Worm (Caenorhabditis elegans) whole organism, L2 larva: ENCODE data around the gene ugt-6.

Source experiments
- F13H6.1 ChIP-seq: sonication (generic microtip); optimal IDR thresholded peaks from 2 replicates; lab custom pipeline; 2016; ENCODE audit warnings: missing genetic modification characterization, missing compliant biosample characterization
- Y55F3AM.14 ChIP-seq: fragments of 200-800 bp; sonication (Bioruptor generic); optimal IDR thresholded peaks from 2 replicates; lab custom pipeline; 2018; ENCODE audit warnings: mild to moderate bottlenecking, missing genetic modification characterization, missing compliant biosample characterization
- alr-1 ChIP-seq: fragments of 150-350 bp; optimal IDR thresholded peaks from 2 replicates; lab custom pipeline; 2014; ENCODE audit warnings: missing biosample characterization, missing genetic modification characterization
- aly-2 ChIP-seq: fragments of 150-350 bp; optimal IDR thresholded peaks from 2 replicates; lab custom pipeline; 2014; ENCODE audit warnings: missing biosample characterization, missing genetic modification characterization
- ama-1 ChIP-seq: fragments of 150-350 bp; optimal IDR thresholded peaks from 2 replicates; lab custom pipeline; 2018; ENCODE audit warnings: inconsistent platforms
- blmp-1 ChIP-seq: sonication (generic microtip); optimal IDR thresholded peaks from 2 replicates; lab custom pipeline; 2017; ENCODE audit warnings: missing genetic modification characterization, mild to moderate bottlenecking, missing compliant biosample characterization, antibody characterized with exemption, moderate library complexity; ENCODE audit not compliant: insufficient read depth
- ceh-16 ChIP-seq: fragments of 150-350 bp; optimal IDR thresholded peaks from 2 replicates; lab custom pipeline; 2014; ENCODE audit warnings: missing biosample characterization, missing genetic modification characterization
- crh-2 ChIP-seq: sonication (generic microtip); optimal IDR thresholded peaks from 2 replicates; lab custom pipeline; 2017; ENCODE audit warnings: missing biosample characterization, missing genetic modification characterization
- dmd-4 ChIP-seq: sonication (generic microtip); optimal IDR thresholded peaks from 2 replicates; lab custom pipeline; 2017; ENCODE audit warnings: missing biosample characterization, missing genetic modification characterization
- lin-11 ChIP-seq: fragments of 150-350 bp; sonication (generic microtip); optimal IDR thresholded peaks from 2 replicates; lab custom pipeline; 2014; ENCODE audit warnings: missing biosample characterization, missing genetic modification characterization, inconsistent platforms, mixed read lengths
- mbf-1 ChIP-seq: sonication (generic microtip); optimal IDR thresholded peaks from 2 replicates; lab custom pipeline; 2017; ENCODE audit warnings: missing biosample characterization, missing genetic modification characterization
- nhr-10 ChIP-seq: sonication (generic microtip); optimal IDR thresholded peaks from 2 replicates; lab custom pipeline; 2017; ENCODE audit warnings: missing biosample characterization, missing genetic modification characterization
- nhr-11 ChIP-seq: fragments of 150-350 bp; optimal IDR thresholded peaks from 2 replicates; lab custom pipeline; 2014; ENCODE audit warnings: missing biosample characterization, missing genetic modification characterization
- nhr-23 ChIP-seq: fragments of 150-350 bp; optimal IDR thresholded peaks from 2 replicates; lab custom pipeline; 2014; ENCODE audit warnings: missing biosample characterization, missing genetic modification reagents, missing genetic modification characterization
- nhr-237 ChIP-seq: fragments of 150-350 bp; optimal IDR thresholded peaks from 2 replicates; lab custom pipeline; 2014; ENCODE audit warnings: missing biosample characterization, missing genetic modification characterization
- sem-4 ChIP-seq: fragments of 150-350 bp; optimal IDR thresholded peaks from 2 replicates; lab custom pipeline; 2014; ENCODE audit warnings: missing biosample characterization, missing genetic modification reagents, missing genetic modification characterization
- skn-1 ChIP-seq: sonication (generic microtip); optimal IDR thresholded peaks from 2 replicates; lab custom pipeline; 2017; ENCODE audit warnings: missing biosample characterization, missing genetic modification characterization
- snpc-4 ChIP-seq: fragments of 150-350 bp; optimal IDR thresholded peaks from 2 replicates; lab custom pipeline; 2014; ENCODE audit warnings: missing biosample characterization, missing genetic modification characterization
- unc-39 ChIP-seq: fragments of 150-350 bp; optimal IDR thresholded peaks from 2 replicates; lab custom pipeline; 2014; ENCODE audit warnings: missing biosample characterization, missing genetic modification characterization
- zag-1 ChIP-seq: fragments of 150-350 bp; optimal IDR thresholded peaks from 2 replicates; lab custom pipeline; 2014; ENCODE audit warnings: missing biosample characterization, missing genetic modification characterization
- ztf-1 ChIP-seq: fragments of 200-800 bp; sonication (Bioruptor generic); conservative IDR thresholded peaks from 2 replicates; pipeline ENCODE4 v1.3.6; 2022; ENCODE audit warnings: missing genetic modification characterization, missing compliant biosample characterization
- ztf-11 ChIP-seq: sonication (generic microtip); optimal IDR thresholded peaks from 2 replicates; lab custom pipeline; 2017; ENCODE audit warnings: missing biosample characterization, missing genetic modification characterization

Gene ugt-6

DNA sequence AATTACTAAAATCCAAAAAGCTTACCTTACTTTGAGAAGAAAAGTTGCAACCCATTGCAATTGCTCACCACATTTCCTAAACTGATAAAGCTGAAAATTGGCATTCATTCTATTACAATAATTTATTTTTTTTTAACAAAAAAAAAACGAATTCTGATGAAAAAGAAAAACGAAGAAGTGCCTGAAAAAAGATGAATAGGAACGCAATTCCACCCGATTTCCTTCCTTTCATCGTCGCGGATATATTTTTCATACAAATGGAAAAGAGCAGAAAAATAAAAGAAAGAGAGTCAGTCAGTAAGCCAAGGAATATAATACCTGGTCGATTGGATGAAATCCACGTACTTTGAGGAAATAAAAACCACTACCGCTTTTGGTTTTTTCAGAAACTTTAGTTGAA is 43.2 kb downstream of the ugt-6 start, which contains the start of gene gpa-13:
TSS of gene gpa-13 (minus strand) at position 101 of the 400 bp plus-strand sequence.
- no peak for TF ChIP-seq blmp-1 (tag; lab: Kevin White, UChicago)
- no peak for TF ChIP-seq sem-4 (tag; lab: Kevin White, UChicago)
- TF ChIP-seq ztf-1 (GFP tag; lab: Robert Waterston, UW) = no peak
- no peak for TF ChIP-seq zag-1
- TF ChIP-seq ceh-16 (tag; lab: Kevin White, UChicago) = no peak
- no peak for TF ChIP-seq lin-11
- TF ChIP-seq nhr-11 = no peak
- no peak for TF ChIP-seq ama-1 (lab: Kevin White, UChicago)
- TF ChIP-seq aly-2 (tag; lab: Kevin White, UChicago) = no peak
- TF ChIP-seq mbf-1 (tag; lab: Kevin White, UChicago) = no peak
- TF ChIP-seq F13H6.1 = no peak
- TF ChIP-seq unc-39 = no peak
- no peak for TF ChIP-seq skn-1
- no peak for TF ChIP-seq Y55F3AM.14 (GFP tag; lab: Kevin White, UChicago)

DNA sequence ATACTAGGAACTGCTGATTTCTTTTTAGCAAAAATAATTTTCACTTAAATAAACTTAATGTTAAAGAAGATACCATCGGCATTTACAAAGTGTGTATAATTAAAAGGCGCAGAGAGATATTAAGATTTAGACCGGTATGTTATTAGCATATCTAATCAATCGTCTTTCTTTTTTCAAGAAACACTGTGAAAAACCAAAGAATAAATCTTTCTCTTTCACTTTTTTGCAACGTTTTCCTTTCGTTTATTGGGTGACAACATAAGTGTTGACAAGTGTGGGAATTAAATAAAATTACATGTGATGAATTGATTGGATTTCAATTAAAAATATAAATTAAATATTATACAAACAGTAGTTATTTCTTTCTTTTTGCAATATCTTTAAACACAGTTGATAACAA is 45.6 kb downstream of the ugt-6 start, which contains the start of gene C15C8.8:
TSS of gene C15C8.8 (minus strand) at position 101 of the 400 bp plus-strand sequence.
- no peak for TF ChIP-seq zag-1
- no peak for TF ChIP-seq snpc-4
- TF ChIP-seq ztf-1 (GFP tag; lab: Robert Waterston, UW) = no peak
- TF ChIP-seq aly-2 (tag; lab: Kevin White, UChicago) = no peak
- no peak for TF ChIP-seq Y55F3AM.14 (GFP tag; lab: Kevin White, UChicago)
- TF ChIP-seq, all 48 proteins: peak for 0

DNA sequence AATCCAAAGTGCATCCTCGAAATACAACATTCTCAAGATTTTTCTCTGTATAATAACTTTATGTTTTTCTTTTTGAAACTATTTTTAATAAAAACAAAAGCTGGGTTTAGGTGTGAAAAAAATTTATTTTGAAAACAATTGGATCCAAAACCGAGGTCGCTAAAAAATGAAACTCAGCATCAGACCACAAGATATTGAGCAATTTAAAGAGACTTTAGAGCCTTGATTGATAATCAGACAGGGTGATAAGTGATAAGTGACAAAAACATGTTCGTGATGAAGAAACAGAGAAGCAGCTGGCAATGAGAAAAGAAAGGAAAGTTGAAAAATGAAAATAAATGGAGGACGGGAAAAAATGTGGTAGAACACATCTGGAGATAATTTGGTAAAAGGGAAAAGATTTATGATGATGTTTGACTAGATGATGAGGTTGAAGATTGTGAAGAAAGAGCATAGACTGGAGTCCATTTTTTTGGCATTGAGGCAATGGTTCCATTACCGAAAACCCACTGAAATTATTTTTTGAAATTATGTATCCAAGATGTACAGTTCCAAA is 46.5 kb downstream of the ugt-6 start, which contains the start of gene C15C8.6:
TSS of gene C15C8.6 (minus strand) at position 51 of the 556 bp plus-strand sequence.
- TF ChIP-seq skn-1 = no peak
- TF ChIP-seq F13H6.1 = no peak
- TF ChIP-seq alr-1 (tag; lab: Kevin White, UChicago) = no peak

DNA sequence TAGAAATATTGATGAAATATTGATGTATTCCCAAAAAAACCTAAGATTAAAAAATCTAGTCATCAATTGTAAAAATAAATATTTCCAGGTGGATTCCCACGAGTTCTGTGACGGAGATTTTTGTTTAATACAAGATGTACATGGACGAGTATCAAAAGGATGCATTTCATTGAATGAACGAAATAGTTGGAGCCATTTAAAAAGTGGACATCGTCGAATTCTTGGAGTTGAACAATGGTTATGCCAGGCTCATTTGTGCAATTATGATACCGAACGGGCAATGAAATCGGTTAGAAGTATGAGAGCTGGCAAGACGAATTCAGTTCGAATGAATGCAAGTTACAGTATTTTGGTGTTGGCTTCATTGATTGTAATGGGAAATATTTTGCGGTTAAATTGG is 48.5 kb downstream of the ugt-6 start:
- TF ChIP-seq mbf-1 (tag; lab: Kevin White, UChicago) = no peak

DNA sequence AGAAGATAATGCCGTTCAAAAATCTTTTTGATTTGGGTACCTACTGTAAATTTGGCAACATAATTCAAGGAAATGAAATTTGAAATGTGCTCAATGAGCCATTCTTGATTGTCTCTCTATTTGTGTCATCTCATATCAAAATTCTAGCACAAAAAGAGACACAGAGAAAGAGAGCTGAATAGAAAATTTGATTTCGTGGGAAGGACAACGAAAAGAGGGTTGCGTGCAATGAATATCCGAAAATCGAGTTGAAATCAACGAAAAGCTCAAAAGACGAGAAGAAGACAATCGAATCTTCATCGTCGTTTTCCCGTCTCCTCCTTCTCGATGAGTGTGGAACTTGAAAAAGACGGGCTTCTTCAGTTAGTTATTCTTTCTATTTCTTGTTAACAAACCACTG is 50.2 kb downstream of the ugt-6 start, which contains the start of gene C15C8.5:
TSS of gene C15C8.5 (plus strand) at position 152 of the 400 bp plus-strand sequence.
- TF ChIP-seq nhr-23 = no peak
- TF ChIP-seq nhr-11 = no peak
- TF ChIP-seq ztf-11 = no peak
- TF ChIP-seq unc-39 = no peak
- TF ChIP-seq crh-2 (tag; lab: Kevin White, UChicago) = no peak
- TF ChIP-seq nhr-237 (tag; lab: Kevin White, UChicago) = no peak
- TF ChIP-seq ama-1 (lab: Kevin White, UChicago) = no peak
- no peak for TF ChIP-seq nhr-10 (tag; lab: Kevin White, UChicago)
- no peak for TF ChIP-seq dmd-4 (tag; lab: Kevin White, UChicago)
- TF ChIP-seq snpc-4 = no peak

DNA sequence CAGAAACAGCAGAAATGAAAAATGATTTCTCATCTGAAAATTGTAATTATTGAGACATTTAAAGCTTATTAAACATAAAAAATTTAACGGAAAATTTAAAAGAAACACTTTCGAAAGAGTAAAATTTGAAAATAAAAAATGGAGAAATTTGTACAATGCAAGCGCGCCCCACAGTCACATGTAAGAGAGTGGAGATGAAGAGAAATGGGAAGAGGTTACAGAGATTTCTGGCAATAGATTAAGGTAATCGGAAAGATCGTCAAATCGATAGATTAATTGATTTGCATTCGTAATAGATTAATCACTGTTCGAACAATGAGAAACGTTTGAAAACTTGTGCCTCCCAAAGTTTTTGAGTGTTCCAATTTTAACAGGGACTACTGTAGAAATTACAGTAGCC is 50.6 kb downstream of the ugt-6 start, which contains the start of gene C15C8.4:
TSS of gene C15C8.4 (minus strand) at position 33 of the 400 bp plus-strand sequence.
- TF ChIP-seq crh-2 (tag; lab: Kevin White, UChicago) = no peak
- TF ChIP-seq Y55F3AM.14 (GFP tag; lab: Kevin White, UChicago) = no peak
